Worm (Caenorhabditis elegans) whole organism, L4/young adult: ENCODE data around the gene nrde-4.

Source experiments
- W03F9.2 ChIP-seq: fragments of 150-350 bp; optimal IDR thresholded peaks from 2 replicates; lab custom pipeline; 2014; ENCODE audit warnings: missing biosample characterization, missing genetic modification characterization
- dao-5 ChIP-seq: sonication (generic microtip); optimal IDR thresholded peaks from 2 replicates; lab custom pipeline; 2016; ENCODE audit warnings: missing genotype, missing genetic modification characterization, moderate library complexity, missing compliant biosample characterization

ce11 chrIV:7679120-7679519, 25.1 kb upstream of the nrde-4 start:
- TF ChIP-seq W03F9.2 (tag; lab: Kevin White, UChicago) (no peak), dao-5 (tag; lab: Kevin White, UChicago) (no peak)
